Fruit fly (Drosophila melanogaster) whole organism, embryonic: Measurements from ENCODE around the gene CG34269.
A peak's percentile ranks its signal among the peaks of the same experiment; 100 is the strongest.

Experiments used
- Abd-B ChIP-seq: fragments of 200-800 bp; sonication (Bioruptor generic); optimal IDR thresholded peaks from 2 replicates; lab custom pipeline; 2018; ENCODE audit warnings: missing biosample characterization, mild to moderate bottlenecking, missing genetic modification characterization, moderate library complexity
- CG10366 ChIP-seq: fragments of 200-800 bp; sonication (Bioruptor generic); IDR thresholded peaks from 2 replicates; pipeline ENCODE4 v1.3.6; 2022; ENCODE audit warnings: missing biosample characterization, missing genetic modification characterization
- CG10431 ChIP-seq: fragments of 200-800 bp; sonication (Bioruptor generic); optimal IDR thresholded peaks from 3 replicates; lab custom pipeline; 2018; ENCODE audit warnings: missing biosample characterization, mild to moderate bottlenecking, missing genetic modification characterization
- CG10654 ChIP-seq: fragments of 200-800 bp; sonication (Bioruptor generic); optimal IDR thresholded peaks from 2 replicates; lab custom pipeline; 2016; ENCODE audit warnings: missing biosample characterization, missing genetic modification characterization
- CG11093 ChIP-seq: fragments of 200-800 bp; sonication (Bioruptor generic); IDR thresholded peaks from 3 replicates; pipeline ENCODE4 v1.3.6; 2022; ENCODE audit warnings: missing biosample characterization, missing genetic modification characterization
- CG11398 ChIP-seq: fragments of 200-800 bp; sonication (Bioruptor generic); optimal IDR thresholded peaks from 2 replicates; lab custom pipeline; 2016; ENCODE audit warnings: missing biosample characterization, missing genetic modification characterization
- CG12219 ChIP-seq: fragments of 200-800 bp; sonication (Bioruptor generic); optimal IDR thresholded peaks from 3 replicates; lab custom pipeline; 2018; ENCODE audit warnings: missing biosample characterization, mild to moderate bottlenecking, missing genetic modification characterization
- CG14667 ChIP-seq: fragments of 200-800 bp; sonication (Bioruptor generic); IDR thresholded peaks from 2 replicates; pipeline ENCODE4 v1.3.6; 2022; ENCODE audit warnings: missing biosample characterization, missing genetic modification characterization
- CG15269 ChIP-seq: fragments of 200-800 bp; sonication (Bioruptor generic); optimal IDR thresholded peaks from 2 replicates; lab custom pipeline; 2018; ENCODE audit warnings: missing biosample characterization, mild to moderate bottlenecking, missing genetic modification characterization, moderate library complexity
- CG15514 ChIP-seq: fragments of 200-800 bp; sonication (Bioruptor generic); optimal IDR thresholded peaks from 3 replicates; lab custom pipeline; 2017; ENCODE audit warnings: missing biosample characterization, missing genetic modification characterization, mild to moderate bottlenecking, moderate library complexity, missing genetic modification reagents
- CG17186 ChIP-seq: fragments of 200-800 bp; sonication (Bioruptor generic); optimal IDR thresholded peaks from 3 replicates; lab custom pipeline; 2017; ENCODE audit warnings: missing biosample characterization, missing genetic modification reagents, missing genetic modification characterization
- CG17328 ChIP-seq: fragments of 200-800 bp; sonication (Bioruptor generic); IDR thresholded peaks from 2 replicates; pipeline ENCODE4 v1.3.6; 2022; ENCODE audit warnings: missing biosample characterization, missing genetic modification characterization
- CG17912 ChIP-seq: fragments of 200-800 bp; sonication (Bioruptor generic); optimal IDR thresholded peaks from 2 replicates; lab custom pipeline; 2018; ENCODE audit warnings: missing biosample characterization, mild to moderate bottlenecking, missing genetic modification characterization
- CG2129 ChIP-seq: fragments of 200-800 bp; sonication (Bioruptor generic); IDR thresholded peaks from 2 replicates; pipeline ENCODE4 v1.3.6; 2022; ENCODE audit warnings: missing biosample characterization, missing genetic modification characterization; ENCODE audit not compliant: partially characterized antibody
- CG34224 ChIP-seq: fragments of 200-800 bp; sonication (Bioruptor generic); IDR thresholded peaks from 3 replicates; pipeline ENCODE4 v1.3.6; 2022; ENCODE audit warnings: missing biosample characterization, missing genetic modification characterization; ENCODE audit not compliant: partially characterized antibody
- CG3995 ChIP-seq: fragments of 200-800 bp; sonication (Bioruptor generic); optimal IDR thresholded peaks from 3 replicates; lab custom pipeline; 2016; ENCODE audit warnings: missing biosample characterization, missing genetic modification characterization
- CG4820 ChIP-seq: fragments of 200-800 bp; sonication (Bioruptor generic); optimal IDR thresholded peaks from 3 replicates; lab custom pipeline; 2016; ENCODE audit warnings: missing biosample characterization, missing genetic modification characterization
- CG4854 ChIP-seq: fragments of 200-800 bp; sonication (Bioruptor generic); optimal IDR thresholded peaks from 2 replicates; lab custom pipeline; 2016; ENCODE audit warnings: missing biosample characterization, missing genetic modification characterization, inconsistent platforms
- CG5245 ChIP-seq: fragments of 200-800 bp; sonication (Bioruptor generic); optimal IDR thresholded peaks from 3 replicates; lab custom pipeline; 2016; ENCODE audit warnings: missing biosample characterization, missing genetic modification characterization
- CG6813 ChIP-seq: fragments of 200-800 bp; sonication (Bioruptor generic); optimal IDR thresholded peaks from 2 replicates; lab custom pipeline; 2017; ENCODE audit warnings: missing biosample characterization, missing genetic modification characterization, mild to moderate bottlenecking, moderate library complexity, missing genetic modification reagents
- CG7271 ChIP-seq: fragments of 200-800 bp; sonication (Bioruptor generic); optimal IDR thresholded peaks from 2 replicates; lab custom pipeline; 2018; ENCODE audit warnings: missing biosample characterization, mild to moderate bottlenecking, missing genetic modification characterization, moderate library complexity
- CHES-1-like ChIP-seq: fragments of 200-800 bp; sonication (Bioruptor generic); optimal IDR thresholded peaks from 2 replicates; lab custom pipeline; 2016; ENCODE audit warnings: missing biosample characterization, missing genetic modification characterization
- Chrac-16 ChIP-seq: fragments of 200-800 bp; sonication (Bioruptor generic); optimal IDR thresholded peaks from 3 replicates; lab custom pipeline; 2016; ENCODE audit warnings: missing biosample characterization, missing genetic modification characterization
- D19A ChIP-seq: fragments of 200-800 bp; optimal IDR thresholded peaks from 3 replicates; lab custom pipeline; 2019; ENCODE audit warnings: missing biosample characterization, mild to moderate bottlenecking, missing genetic modification characterization, moderate library complexity
- Elba2 ChIP-seq: fragments of 200-800 bp; sonication (Bioruptor generic); optimal IDR thresholded peaks from 3 replicates; lab custom pipeline; 2016; ENCODE audit warnings: missing biosample characterization, missing genetic modification characterization
- Ets97D ChIP-seq: fragments of 200-800 bp; sonication (Bioruptor generic); optimal IDR thresholded peaks from 3 replicates; lab custom pipeline; 2016; ENCODE audit warnings: missing biosample characterization, missing genetic modification characterization
- Fer1 ChIP-seq: fragments of 200-800 bp; sonication (Bioruptor generic); optimal IDR thresholded peaks from 2 replicates; lab custom pipeline; 2017; ENCODE audit warnings: missing biosample characterization, mild to moderate bottlenecking, missing genetic modification characterization
- H2.0 ChIP-seq: fragments of 200-800 bp; sonication (Bioruptor generic); IDR thresholded peaks from 2 replicates; pipeline ENCODE4 v1.3.6; 2022; ENCODE audit warnings: missing biosample characterization, missing genetic modification characterization
- Hsf ChIP-seq: fragments of 200-800 bp; sonication (Bioruptor generic); optimal IDR thresholded peaks from 3 replicates; lab custom pipeline; 2016; ENCODE audit warnings: missing biosample characterization, missing genetic modification characterization
- MTF-1 ChIP-seq: fragments of 200-800 bp; sonication (Bioruptor generic); optimal IDR thresholded peaks from 2 replicates; lab custom pipeline; 2018; ENCODE audit warnings: missing biosample characterization, mild to moderate bottlenecking, missing genetic modification characterization, borderline replicate concordance
- NFAT ChIP-seq: fragments of 200-800 bp; sonication (Bioruptor generic); IDR thresholded peaks from 2 replicates; pipeline ENCODE4 v1.3.6; 2022; ENCODE audit warnings: missing biosample characterization, missing genetic modification characterization
- Nf-YB ChIP-seq: fragments of 200-800 bp; sonication (Bioruptor generic); optimal IDR thresholded peaks from 3 replicates; lab custom pipeline; 2019; ENCODE audit warnings: missing biosample characterization, mild to moderate bottlenecking, missing genetic modification characterization, moderate library complexity
- Side ChIP-seq: fragments of 200-800 bp; sonication (Bioruptor generic); optimal IDR thresholded peaks from 2 replicates; lab custom pipeline; 2016; ENCODE audit warnings: missing biosample characterization, missing genetic modification characterization
- Ssrp ChIP-seq: fragments of 200-800 bp; sonication (Bioruptor generic); optimal IDR thresholded peaks from 2 replicates; lab custom pipeline; 2018; ENCODE audit warnings: missing biosample characterization, mild to moderate bottlenecking, missing genetic modification characterization, moderate library complexity
- TFAM ChIP-seq: fragments of 200-800 bp; sonication (Bioruptor generic); optimal IDR thresholded peaks from 2 replicates; lab custom pipeline; 2017; ENCODE audit warnings: missing biosample characterization, missing genetic modification characterization, inconsistent platforms
- Taf1 ChIP-seq: fragments of 200-800 bp; sonication (Bioruptor generic); IDR thresholded peaks from 2 replicates; pipeline ENCODE4 v1.3.6; 2022; ENCODE audit warnings: missing biosample characterization, missing genetic modification characterization
- bbx ChIP-seq: fragments of 200-800 bp; sonication (Bioruptor generic); IDR thresholded peaks from 2 replicates; pipeline ENCODE4 v1.3.6; 2022; ENCODE audit warnings: missing biosample characterization, missing genetic modification characterization; ENCODE audit not compliant: partially characterized antibody
- cg ChIP-seq: fragments of 200-800 bp; sonication (Bioruptor generic); optimal IDR thresholded peaks from 3 replicates; lab custom pipeline; 2019; ENCODE audit warnings: missing biosample characterization, mild to moderate bottlenecking, missing genetic modification characterization, moderate library complexity
- emc ChIP-seq: fragments of 200-800 bp; sonication (Bioruptor generic); optimal IDR thresholded peaks from 2 replicates; lab custom pipeline; 2016; ENCODE audit warnings: missing biosample characterization, missing genetic modification characterization
- h ChIP-seq: fragments of >200 bp; optimal IDR thresholded peaks from 2 replicates; lab custom pipeline; 2017
- insv ChIP-seq, 2 experiments: fragments of 200-800 bp; sonication (Bioruptor generic); optimal IDR thresholded peaks; 3 replicates each; lab custom pipeline; 2016 to 2018; ENCODE audit warnings: missing biosample characterization in 2 of 2, missing genetic modification characterization in 2 of 2
- inv ChIP-seq: fragments of 200-800 bp; sonication (Bioruptor generic); IDR thresholded peaks from 2 replicates; pipeline ENCODE4 v1.3.6; 2022; ENCODE audit warnings: missing biosample characterization, missing genetic modification characterization; ENCODE audit not compliant: partially characterized antibody
- nom ChIP-seq: fragments of 200-800 bp; sonication (Bioruptor generic); optimal IDR thresholded peaks from 2 replicates; lab custom pipeline; 2017; ENCODE audit warnings: missing biosample characterization, missing genetic modification characterization, mild to moderate bottlenecking, moderate library complexity, missing genetic modification reagents
- p53 ChIP-seq: fragments of 200-800 bp; sonication (Bioruptor generic); optimal IDR thresholded peaks from 2 replicates; lab custom pipeline; 2016; ENCODE audit warnings: missing biosample characterization, missing genetic modification characterization
- rib ChIP-seq: fragments of 200-800 bp; sonication (Bioruptor generic); IDR thresholded peaks from 2 replicates; pipeline ENCODE4 v1.3.6; 2022; ENCODE audit warnings: missing biosample characterization, missing genetic modification characterization
- so ChIP-seq: fragments of 200-800 bp; sonication (Bioruptor generic); IDR thresholded peaks from 3 replicates; pipeline ENCODE4 v1.3.6; 2022; ENCODE audit warnings: missing biosample characterization, missing genetic modification characterization
- tll ChIP-seq, 2 experiments: fragments of 200-800 bp in 1 of 2; fragments of >200 bp in 1 of 2; sonication (Bioruptor generic) in 1 of 2; optimal IDR thresholded peaks; 2 replicates each; lab custom pipeline; 2017 to 2019; ENCODE audit warnings: missing biosample characterization in 2 of 2, missing genetic modification characterization in 2 of 2, mild to moderate bottlenecking in 1 of 2, moderate library complexity in 1 of 2
- vfl ChIP-seq: fragments of 200-800 bp; sonication (Bioruptor generic); optimal IDR thresholded peaks from 2 replicates; lab custom pipeline; 2016; ENCODE audit warnings: missing biosample characterization, missing genetic modification characterization
- wdn ChIP-seq: fragments of 200-800 bp; sonication (Bioruptor generic); IDR thresholded peaks from 2 replicates; pipeline ENCODE4 v1.3.6; 2022; ENCODE audit warnings: missing biosample characterization, missing genetic modification characterization

CG34269 gene

dm6 chr3L:489922-490807, 38.0 kb upstream of the CG34269 start (continued):
- TF ChIP-seq CG7271 (tag; lab: Kevin White, UChicago): peak; percentile 7
- TF ChIP-seq CHES-1-like (GFP tag; lab: Kevin White, UChicago): no peak
- TF ChIP-seq tll (GFP tag; optimal IDR thresholded peaks at IDR 0.05; lab: Kevin White, UChicago): peak in 1 of 2 experiments; percentile 42
- TF ChIP-seq vfl (GFP tag; lab: Kevin White, UChicago): no peak
- no peak for TF ChIP-seq Taf1 (GFP tag; lab: Robert Waterston, UW)
- peak; percentile 5 for TF ChIP-seq MTF-1
- TF ChIP-seq CG34224 (GFP tag; lab: Robert Waterston, UW): no peak; the same call in 2 of the 3 replicates
- peak; percentile 25 for TF ChIP-seq nom
- no peak for TF ChIP-seq CG15269
- no peak for TF ChIP-seq p53
- TF ChIP-seq CG3995 (GFP tag; lab: Kevin White, UChicago): no peak
- TF ChIP-seq TFAM (GFP tag; lab: Kevin White, UChicago): no peak
- TF ChIP-seq CG11093 (GFP tag; lab: Robert Waterston, UW): no peak
- no peak for TF ChIP-seq Elba2 (GFP tag; lab: Kevin White, UChicago)
- TF ChIP-seq CG5245 (GFP tag; lab: Kevin White, UChicago): no peak
- TF ChIP-seq CG15514 (GFP tag; lab: Kevin White, UChicago): peak; percentile 90
- TF ChIP-seq CG10366: no peak
- TF ChIP-seq insv (GFP tag; optimal IDR thresholded peaks at IDR 0.05; lab: Kevin White, UChicago): peak in 1 of 2 experiments; percentile 2
- TF ChIP-seq CG12219 (GFP tag; lab: Kevin White, UChicago): no peak
- no peak for TF ChIP-seq Abd-B (GFP tag; lab: Kevin White, UChicago)
- no peak for TF ChIP-seq CG2129
- TF ChIP-seq CG17186 (GFP tag; lab: Kevin White, UChicago): no peak
- TF ChIP-seq CG10654 (GFP tag; lab: Kevin White, UChicago): no peak
- no peak for TF ChIP-seq NFAT (GFP tag; lab: Robert Waterston, UW)
- no peak for TF ChIP-seq wdn (GFP tag; lab: Robert Waterston, UW)
- TF ChIP-seq so (GFP tag; lab: Robert Waterston, UW): no peak
- no peak; the same call in none of the 2 replicates for TF ChIP-seq bbx
- peak; percentile 65; the same call in 1 of the 2 replicates for TF ChIP-seq rib (GFP tag; lab: Robert Waterston, UW)
- TF ChIP-seq Side: no peak
- TF ChIP-seq CG17912 (GFP tag; lab: Kevin White, UChicago): no peak
- no peak for TF ChIP-seq CG17328 (GFP tag; lab: Robert Waterston, UW)
- TF ChIP-seq Hsf (GFP tag; lab: Kevin White, UChicago): no peak
- TF ChIP-seq CG4854 (GFP tag; lab: Kevin White, UChicago): no peak
- no peak for TF ChIP-seq emc (GFP tag; lab: Kevin White, UChicago)
- TF ChIP-seq cg: peak; percentile 88
- no peak for TF ChIP-seq Chrac-16 (GFP tag; lab: Kevin White, UChicago)
- TF ChIP-seq D19A (tag; lab: Kevin White, UChicago): peak; percentile 23
- no peak for TF ChIP-seq Ets97D (GFP tag; lab: Kevin White, UChicago)
- no peak for TF ChIP-seq CG14667
- no peak for TF ChIP-seq CG4820
- TF ChIP-seq Fer1 (GFP tag; lab: Kevin White, UChicago): no peak
- TF ChIP-seq Ssrp (tag; lab: Kevin White, UChicago): no peak
- no peak for TF ChIP-seq CG10431
- no peak for TF ChIP-seq H2.0 (GFP tag; lab: Robert Waterston, UW)
- no peak for TF ChIP-seq CG6813 (GFP tag; lab: Kevin White, UChicago)
- TF ChIP-seq inv (GFP tag; lab: Robert Waterston, UW): no peak
- TF ChIP-seq Nf-YB (GFP tag; lab: Kevin White, UChicago): no peak
- TF ChIP-seq CG11398: no peak
- TF ChIP-seq h (lab: Kevin White, UChicago): no peak
